Fruit fly (Drosophila melanogaster) whole organism, embryonic: ENCODE results near the gene CG18132.

Experiments
- CG10321 ChIP-seq: fragments of 200-800 bp; sonication (Bioruptor generic); IDR thresholded peaks from 2 replicates; pipeline ENCODE4 v1.3.6; 2022; ENCODE audit warnings: missing biosample characterization, missing genetic modification characterization
- CG4328 ChIP-seq: fragments of 200-800 bp; sonication (Bioruptor generic); optimal IDR thresholded peaks from 3 replicates; lab custom pipeline; 2017; ENCODE audit warnings: missing biosample characterization, missing genetic modification reagents, missing genetic modification characterization
- Dp ChIP-seq: fragments of 200-800 bp; sonication (Bioruptor generic); optimal IDR thresholded peaks from 2 replicates; lab custom pipeline; 2018; ENCODE audit warnings: missing biosample characterization, mild to moderate bottlenecking, missing genetic modification characterization, moderate library complexity
- ato ChIP-seq: fragments of 200-800 bp; sonication (Bioruptor generic); IDR thresholded peaks from 2 replicates; pipeline ENCODE4 v1.3.6; 2022; ENCODE audit warnings: missing biosample characterization, missing genetic modification characterization; ENCODE audit not compliant: partially characterized antibody
- bcd ChIP-seq: fragments of 200-800 bp; sonication (Bioruptor generic); optimal IDR thresholded peaks from 2 replicates; lab custom pipeline; 2017; ENCODE audit warnings: missing biosample characterization, mild to moderate bottlenecking, missing genetic modification characterization
- gsb-n ChIP-seq: fragments of 200-800 bp; sonication (Bioruptor generic); optimal IDR thresholded peaks from 3 replicates; lab custom pipeline; 2018; ENCODE audit warnings: missing biosample characterization, mild to moderate bottlenecking, missing genetic modification characterization
- sqz ChIP-seq: fragments of 200-800 bp; sonication (Bioruptor generic); optimal IDR thresholded peaks from 3 replicates; lab custom pipeline; 2018; ENCODE audit warnings: missing biosample characterization, mild to moderate bottlenecking, missing genetic modification characterization

DNA sequence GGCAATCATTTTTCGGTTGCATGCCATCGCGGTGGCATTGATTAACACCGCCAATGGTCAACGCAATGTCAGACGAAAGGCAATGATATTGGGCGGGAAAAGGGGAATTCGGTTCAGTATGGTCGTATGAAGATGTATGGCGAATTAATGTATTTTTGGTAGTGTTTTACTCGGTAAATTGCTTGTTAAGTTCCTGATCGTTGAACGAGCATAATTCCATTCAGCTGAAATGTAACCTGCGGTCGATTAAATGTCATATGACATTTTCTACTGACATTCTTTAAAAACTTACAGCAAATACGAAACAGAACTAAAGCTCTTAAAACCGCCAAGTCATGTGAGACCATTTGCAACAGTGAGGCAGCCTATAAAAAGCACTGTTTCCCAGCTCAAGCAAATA is 2.9 kb upstream of the CG18132 start, which contains the start of gene Or22a:
- TF ChIP-seq Dp (GFP tag; lab: Kevin White, UChicago) (no peak), CG10321 (GFP tag; lab: Robert Waterston, UW) (no peak), bcd (no peak), ato (GFP tag; lab: Robert Waterston, UW) (no peak), sqz (GFP tag; lab: Kevin White, UChicago) (no peak), CG4328 (GFP tag; lab: Kevin White, UChicago) (no peak), gsb-n (tag; lab: Kevin White, UChicago) (no peak)
